Fruit fly (Drosophila melanogaster): ENCODE data around the gene CG11586.

The CG11586 gene

DNA sequence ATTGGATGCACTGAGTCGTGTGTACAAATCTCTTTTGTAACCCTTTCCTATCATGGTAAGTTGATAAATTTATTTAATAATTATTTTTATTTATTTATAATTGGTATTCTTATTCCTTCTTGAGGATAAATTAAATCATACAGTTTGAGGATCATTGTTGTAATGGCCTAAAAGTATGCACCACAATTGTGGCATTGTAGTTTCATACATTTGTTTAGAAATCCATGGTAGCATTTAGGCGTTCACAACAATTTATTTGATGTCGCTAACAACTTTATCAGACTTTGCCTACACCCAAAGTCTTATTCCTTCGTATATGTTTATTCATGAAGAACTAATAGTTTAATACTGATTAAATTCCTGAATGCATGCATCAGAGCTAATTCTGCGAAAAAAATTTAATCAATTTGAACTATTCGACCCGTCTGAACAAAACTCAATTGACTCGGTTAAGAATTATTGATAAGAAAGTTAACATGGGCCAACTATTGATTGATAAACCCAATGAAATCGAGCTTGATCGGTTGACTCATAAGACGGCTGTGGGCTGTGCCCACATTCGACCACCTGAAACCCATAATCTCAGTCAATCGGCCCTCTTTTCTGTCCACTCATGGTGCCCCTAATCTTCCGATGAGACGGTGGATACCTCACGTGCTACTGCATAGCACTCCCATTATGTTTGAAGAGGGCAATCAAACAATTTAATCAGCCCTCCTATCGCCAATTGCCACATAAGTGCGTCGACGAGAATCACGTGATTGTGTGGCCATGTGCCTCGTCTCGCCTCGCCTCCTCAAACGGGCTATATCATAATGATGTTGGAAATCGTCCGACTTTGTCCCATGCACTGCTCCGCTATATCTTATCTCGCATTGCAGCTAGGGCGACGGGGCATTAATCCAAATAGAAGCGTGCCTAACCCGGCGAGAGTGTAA lies 42.7 kb downstream of the CG11586 start (continued):
- TF ChIP-seq HLH4C (GFP tag; IDR thresholded peaks at IDR 0.05; ENCODE audit: partially characterized antibody) (no peak), MBD-R2 (GFP tag; IDR thresholded peaks at IDR 0.05) (0 out of 2 replicates have a peak, but pooled peaks have one; percentile 11), twi (tag; optimal IDR thresholded peaks at IDR 0.05) (peak; percentile 17), CG2129 (GFP tag; IDR thresholded peaks at IDR 0.05; ENCODE audit: partially characterized antibody) (no peak), her (GFP tag; optimal IDR thresholded peaks at IDR 0.05) (no peak), MESR4 (GFP tag; optimal IDR thresholded peaks at IDR 0.05) (no peak), HLHmδ (GFP tag; optimal IDR thresholded peaks at IDR 0.05) (peak; percentile 18), CG9215 (GFP tag; IDR thresholded peaks at IDR 0.05) (no peak), crol (GFP tag; IDR thresholded peaks at IDR 0.05) (peak; percentile 60), Sox102F (GFP tag; optimal IDR thresholded peaks at IDR 0.05) (no peak), cwo (GFP tag; optimal IDR thresholded peaks at IDR 0.05) (peak; percentile 100), Taf1 (GFP tag; IDR thresholded peaks at IDR 0.05) (no peak), ftz-f1 (GFP tag; optimal IDR thresholded peaks at IDR 0.05) (peak; percentile 10), CG12769 (tag; optimal IDR thresholded peaks at IDR 0.05) (no peak), CHES-1-like (GFP tag; optimal IDR thresholded peaks at IDR 0.05) (no peak), CG3726 (GFP tag; IDR thresholded peaks at IDR 0.05) (no peak), BEAF-32 (GFP tag; optimal IDR thresholded peaks at IDR 0.05) (no peak), ssp (GFP tag; IDR thresholded peaks at IDR 0.05) (no peak), dati (GFP tag; IDR thresholded peaks at IDR 0.05) (no peak), CG12071 (GFP tag; optimal IDR thresholded peaks at IDR 0.05) (peak; percentile 33), CG9609 (GFP tag; optimal IDR thresholded peaks at IDR 0.05) (no peak), pros (GFP tag; optimal IDR thresholded peaks at IDR 0.05) (peak; percentile 55), CG7987 (GFP tag; optimal IDR thresholded peaks at IDR 0.05) (peak; percentile 92), CG12659 (GFP tag; optimal IDR thresholded peaks at IDR 0.05) (no peak), CG10274 (GFP tag; optimal IDR thresholded peaks at IDR 0.05) (no peak), Hey (tag; optimal IDR thresholded peaks at IDR 0.05) (peak; percentile 70), Max (GFP tag; optimal IDR thresholded peaks at IDR 0.05) (no peak), CG15479 (GFP tag; optimal IDR thresholded peaks at IDR 0.05) (no peak), pzg (GFP tag; optimal IDR thresholded peaks at IDR 0.05) (no peak), CG31441 (GFP tag; IDR thresholded peaks at IDR 0.05) (no peak; the same call in 1 of the 2 replicates), Hmr (GFP tag; optimal IDR thresholded peaks at IDR 0.05) (peak; percentile 6), Chrac-16 (GFP tag; optimal IDR thresholded peaks at IDR 0.05) (no peak), sr (GFP tag; IDR thresholded peaks at IDR 0.05) (no peak), CG34422 (GFP tag; IDR thresholded peaks at IDR 0.05) (no peak), CG13624 (GFP tag; optimal IDR thresholded peaks at IDR 0.05) (no peak), B-H2 (GFP tag; optimal IDR thresholded peaks at IDR 0.05) (no peak), schlank (tag; optimal IDR thresholded peaks at IDR 0.05) (no peak), E2f2 (GFP tag; IDR thresholded peaks at IDR 0.05) (no peak), Stat92E (GFP tag; optimal IDR thresholded peaks at IDR 0.05) (no peak), CG1024 (GFP tag; IDR thresholded peaks at IDR 0.05) (no peak), CG6254 (GFP tag; optimal IDR thresholded peaks at IDR 0.05) (no peak), CG6791 (GFP tag; IDR thresholded peaks at IDR 0.05; ENCODE audit: partially characterized antibody) (no peak), cad (GFP tag; optimal IDR thresholded peaks at IDR 0.05) (no peak), Side (GFP tag; optimal IDR thresholded peaks at IDR 0.05) (no peak), CG11398 (GFP tag; optimal IDR thresholded peaks at IDR 0.05) (no peak), CG12104 (GFP tag; optimal IDR thresholded peaks at IDR 0.05) (no peak), CG33557 (GFP tag; optimal IDR thresholded peaks at IDR 0.05) (no peak), row (GFP tag; IDR thresholded peaks at IDR 0.05) (no peak)

All from whole organism, embryonic.